Worm (Caenorhabditis elegans) whole organism, L2 larva: Measurements from ENCODE around the gene tpp-2.

Source experiments
- F13H6.1 ChIP-seq: sonication (generic microtip); optimal IDR thresholded peaks from 2 replicates; lab custom pipeline; 2016; ENCODE audit warnings: missing genetic modification characterization, missing compliant biosample characterization
- alr-1 ChIP-seq: fragments of 150-350 bp; optimal IDR thresholded peaks from 2 replicates; lab custom pipeline; 2014; ENCODE audit warnings: missing biosample characterization, missing genetic modification characterization
- aly-2 ChIP-seq: fragments of 150-350 bp; optimal IDR thresholded peaks from 2 replicates; lab custom pipeline; 2014; ENCODE audit warnings: missing biosample characterization, missing genetic modification characterization
- ama-1 ChIP-seq: fragments of 150-350 bp; optimal IDR thresholded peaks from 2 replicates; lab custom pipeline; 2018; ENCODE audit warnings: inconsistent platforms
- ceh-16 ChIP-seq: fragments of 150-350 bp; optimal IDR thresholded peaks from 2 replicates; lab custom pipeline; 2014; ENCODE audit warnings: missing biosample characterization, missing genetic modification characterization
- mbf-1 ChIP-seq: sonication (generic microtip); optimal IDR thresholded peaks from 2 replicates; lab custom pipeline; 2017; ENCODE audit warnings: missing biosample characterization, missing genetic modification characterization
- nhr-11 ChIP-seq: fragments of 150-350 bp; optimal IDR thresholded peaks from 2 replicates; lab custom pipeline; 2014; ENCODE audit warnings: missing biosample characterization, missing genetic modification characterization
- nhr-237 ChIP-seq: fragments of 150-350 bp; optimal IDR thresholded peaks from 2 replicates; lab custom pipeline; 2014; ENCODE audit warnings: missing biosample characterization, missing genetic modification characterization
- snpc-4 ChIP-seq: fragments of 150-350 bp; optimal IDR thresholded peaks from 2 replicates; lab custom pipeline; 2014; ENCODE audit warnings: missing biosample characterization, missing genetic modification characterization
- unc-62 ChIP-seq: fragments of 150-350 bp; optimal IDR thresholded peaks from 2 replicates; lab custom pipeline; 2014; ENCODE audit warnings: missing biosample characterization, missing genetic modification reagents, missing genetic modification characterization
- ztf-11 ChIP-seq: sonication (generic microtip); optimal IDR thresholded peaks from 2 replicates; lab custom pipeline; 2017; ENCODE audit warnings: missing biosample characterization, missing genetic modification characterization

DNA sequence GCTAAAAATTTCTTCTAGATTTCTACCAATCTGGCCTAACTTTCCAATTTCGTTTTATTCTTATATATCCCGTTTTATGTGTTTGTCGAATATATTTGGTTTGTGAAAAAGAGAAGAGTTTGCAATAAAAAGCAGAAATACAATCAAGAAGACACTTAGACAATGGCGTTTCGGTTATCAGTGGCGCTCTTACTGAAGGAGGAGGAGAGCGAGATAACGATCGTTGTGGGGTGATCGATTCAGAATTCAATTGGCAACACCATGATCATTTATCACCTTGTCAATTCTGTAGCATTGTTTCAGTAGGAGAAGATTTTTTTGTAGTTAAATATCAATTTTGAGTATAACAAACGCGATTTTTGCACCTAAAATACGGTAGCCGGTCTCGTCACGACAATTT, 47.9 kb downstream of the tpp-2 start:
- no peak for TF ChIP-seq snpc-4 (tag; lab: Kevin White, UChicago)
- no peak for TF ChIP-seq mbf-1 (tag; lab: Kevin White, UChicago)
- TF ChIP-seq unc-62 (GFP tag; lab: Kevin White, UChicago): no peak
- TF ChIP-seq alr-1: no peak
- no peak for TF ChIP-seq nhr-237 (tag; lab: Kevin White, UChicago)
- no peak for TF ChIP-seq aly-2 (tag; lab: Kevin White, UChicago)
- TF ChIP-seq ceh-16 (tag; lab: Kevin White, UChicago): no peak
- TF ChIP-seq ama-1 (lab: Kevin White, UChicago): no peak
- no peak for TF ChIP-seq F13H6.1 (tag; lab: Kevin White, UChicago)
- no peak for TF ChIP-seq nhr-11 (tag; lab: Kevin White, UChicago)
- no peak for TF ChIP-seq ztf-11 (tag; lab: Kevin White, UChicago)
